Fruit fly (Drosophila melanogaster) whole organism, embryonic: ENCODE data around the gene CG15414.
A peak's percentile ranks its signal among the peaks of the same experiment; 100 is the strongest.

ENCODE experiments used
- Atf-2 ChIP-seq: fragments of 200-800 bp; sonication (Bioruptor generic); optimal IDR thresholded peaks from 2 replicates; lab custom pipeline; 2016; ENCODE audit warnings: missing biosample characterization, missing genetic modification characterization
- BEAF-32 ChIP-seq: fragments of 200-800 bp; sonication (Bioruptor generic); optimal IDR thresholded peaks from 3 replicates; lab custom pipeline; 2017; ENCODE audit warnings: missing biosample characterization, missing genetic modification characterization, mild to moderate bottlenecking, moderate library complexity, missing genetic modification reagents
- CG10267 ChIP-seq: fragments of 200-800 bp; sonication (Bioruptor generic); optimal IDR thresholded peaks from 2 replicates; lab custom pipeline; 2018; ENCODE audit warnings: missing biosample characterization, mild to moderate bottlenecking, missing genetic modification characterization, moderate library complexity
- CG12155 ChIP-seq: fragments of 200-800 bp; sonication (Bioruptor generic); optimal IDR thresholded peaks from 3 replicates; lab custom pipeline; 2016; ENCODE audit warnings: missing biosample characterization, missing genetic modification characterization
- CG12391 ChIP-seq: fragments of 200-800 bp; sonication (Bioruptor generic); optimal IDR thresholded peaks from 3 replicates; lab custom pipeline; 2018; ENCODE audit warnings: missing biosample characterization, mild to moderate bottlenecking, missing genetic modification characterization, moderate library complexity
- CG16779 ChIP-seq: fragments of 200-800 bp; sonication (Bioruptor generic); IDR thresholded peaks from 2 replicates; pipeline ENCODE4 v1.3.6; 2022; ENCODE audit warnings: missing biosample characterization, missing genetic modification characterization
- CG16813 ChIP-seq: fragments of 200-800 bp; sonication (Bioruptor generic); IDR thresholded peaks from 3 replicates; pipeline ENCODE4 v1.3.6; 2022; ENCODE audit warnings: missing biosample characterization, missing genetic modification characterization; ENCODE audit not compliant: partially characterized antibody
- CG17186 ChIP-seq: fragments of 200-800 bp; sonication (Bioruptor generic); optimal IDR thresholded peaks from 3 replicates; lab custom pipeline; 2017; ENCODE audit warnings: missing biosample characterization, missing genetic modification reagents, missing genetic modification characterization
- CG17359 ChIP-seq: fragments of 200-800 bp; sonication (Bioruptor generic); optimal IDR thresholded peaks from 3 replicates; lab custom pipeline; 2018; ENCODE audit warnings: missing biosample characterization, mild to moderate bottlenecking, missing genetic modification characterization, moderate library complexity
- CG17612 ChIP-seq: fragments of 200-800 bp; sonication (Bioruptor generic); IDR thresholded peaks from 2 replicates; pipeline ENCODE4 v1.3.6; 2022; ENCODE audit warnings: missing biosample characterization, missing genetic modification characterization
- CG2116 ChIP-seq: fragments of 200-800 bp; sonication (Bioruptor generic); optimal IDR thresholded peaks from 3 replicates; lab custom pipeline; 2018; ENCODE audit warnings: missing biosample characterization, mild to moderate bottlenecking, missing genetic modification characterization
- CG2712 ChIP-seq: fragments of 200-800 bp; optimal IDR thresholded peaks from 3 replicates; lab custom pipeline; 2019; ENCODE audit warnings: missing biosample characterization, mild to moderate bottlenecking, missing genetic modification characterization, moderate library complexity
- CG31365 ChIP-seq: fragments of 200-800 bp; sonication (Bioruptor generic); optimal IDR thresholded peaks from 2 replicates; lab custom pipeline; 2018; ENCODE audit warnings: missing biosample characterization, mild to moderate bottlenecking, missing genetic modification characterization
- CG3407 ChIP-seq: fragments of 200-800 bp; sonication (Bioruptor generic); optimal IDR thresholded peaks from 2 replicates; lab custom pipeline; 2018; ENCODE audit warnings: missing biosample characterization, mild to moderate bottlenecking, missing genetic modification characterization
- CG43689 ChIP-seq: fragments of 200-800 bp; sonication (Bioruptor generic); IDR thresholded peaks from 2 replicates; pipeline ENCODE4 v1.3.6; 2022; ENCODE audit warnings: missing biosample characterization, missing genetic modification characterization
- CG4730 ChIP-seq: fragments of 200-800 bp; sonication (Bioruptor generic); IDR thresholded peaks from 2 replicates; pipeline ENCODE4 v1.3.6; 2022; ENCODE audit warnings: missing biosample characterization, missing genetic modification characterization
- CG5180 ChIP-seq: fragments of 200-800 bp; sonication (Bioruptor generic); optimal IDR thresholded peaks from 3 replicates; lab custom pipeline; 2017; ENCODE audit warnings: missing biosample characterization, missing genetic modification characterization, mild to moderate bottlenecking, moderate library complexity, missing genetic modification reagents
- CG5953 ChIP-seq: fragments of 200-800 bp; sonication (Bioruptor generic); IDR thresholded peaks from 2 replicates; pipeline ENCODE4 v1.3.6; 2022; ENCODE audit warnings: missing biosample characterization, missing genetic modification characterization
- CG6813 ChIP-seq: fragments of 200-800 bp; sonication (Bioruptor generic); optimal IDR thresholded peaks from 2 replicates; lab custom pipeline; 2017; ENCODE audit warnings: missing biosample characterization, missing genetic modification characterization, mild to moderate bottlenecking, moderate library complexity, missing genetic modification reagents
- CG7963 ChIP-seq: fragments of 200-800 bp; sonication (Bioruptor generic); IDR thresholded peaks from 3 replicates; pipeline ENCODE4 v1.3.6; 2022; ENCODE audit warnings: missing biosample characterization, missing genetic modification characterization; ENCODE audit not compliant: partially characterized antibody
- CG8281 ChIP-seq: fragments of 200-800 bp; sonication (Bioruptor generic); optimal IDR thresholded peaks from 2 replicates; lab custom pipeline; 2018; ENCODE audit warnings: missing biosample characterization, mild to moderate bottlenecking, missing genetic modification characterization, moderate library complexity
- CG9727 ChIP-seq: fragments of 200-800 bp; sonication (Bioruptor generic); optimal IDR thresholded peaks from 3 replicates; lab custom pipeline; 2017; ENCODE audit warnings: missing biosample characterization, mild to moderate bottlenecking, missing genetic modification characterization
- Chrac-16 ChIP-seq: fragments of 200-800 bp; sonication (Bioruptor generic); optimal IDR thresholded peaks from 3 replicates; lab custom pipeline; 2016; ENCODE audit warnings: missing biosample characterization, missing genetic modification characterization
- Deaf1 ChIP-seq: fragments of 200-800 bp; optimal IDR thresholded peaks from 3 replicates; lab custom pipeline; 2019; ENCODE audit warnings: missing biosample characterization, mild to moderate bottlenecking, missing genetic modification characterization, moderate library complexity
- Dfd ChIP-seq, 2 experiments: fragments of >200 bp; optimal IDR thresholded peaks; 2 replicates each; lab custom pipeline; 2017; ENCODE audit warnings: missing biosample characterization in 2 of 2, missing genetic modification characterization in 2 of 2
- Ets65A ChIP-seq: fragments of 200-800 bp; sonication (Bioruptor generic); peaks from one replicate; lab custom pipeline; 2016; ENCODE audit warnings: missing biosample characterization, missing genetic modification characterization
- Ets97D ChIP-seq: fragments of 200-800 bp; sonication (Bioruptor generic); optimal IDR thresholded peaks from 3 replicates; lab custom pipeline; 2016; ENCODE audit warnings: missing biosample characterization, missing genetic modification characterization
- HmgZ ChIP-seq: fragments of 200-800 bp; sonication (Bioruptor generic); optimal IDR thresholded peaks from 2 replicates; lab custom pipeline; 2018; ENCODE audit warnings: missing biosample characterization, mild to moderate bottlenecking, missing genetic modification characterization
- Med ChIP-seq: fragments of 200-800 bp; sonication (Bioruptor generic); peaks from one replicate; lab custom pipeline; 2016; ENCODE audit warnings: missing biosample characterization, missing genetic modification characterization, mild to moderate bottlenecking, inconsistent platforms, moderate library complexity
- az2 ChIP-seq: fragments of 200-800 bp; sonication (Bioruptor generic); optimal IDR thresholded peaks from 3 replicates; lab custom pipeline; 2016; ENCODE audit warnings: missing biosample characterization, missing genetic modification characterization
- bsh ChIP-seq, 2 experiments: fragments of 200-800 bp; sonication (Bioruptor generic); optimal IDR thresholded peaks; 2 replicates each; lab custom pipeline; 2017 to 2018; ENCODE audit warnings: mild to moderate bottlenecking in 2 of 2, missing biosample characterization in 2 of 2, missing genetic modification characterization in 2 of 2, moderate library complexity in 1 of 2
- cad ChIP-seq: fragments of >200 bp; optimal IDR thresholded peaks from 2 replicates; lab custom pipeline; 2017; ENCODE audit warnings: missing biosample characterization, missing genetic modification characterization
- cato ChIP-seq: fragments of 200-800 bp; sonication (Bioruptor generic); optimal IDR thresholded peaks from 2 replicates; lab custom pipeline; 2016; ENCODE audit warnings: missing biosample characterization, missing genetic modification characterization, borderline replicate concordance
- emc ChIP-seq: fragments of 200-800 bp; sonication (Bioruptor generic); optimal IDR thresholded peaks from 2 replicates; lab custom pipeline; 2016; ENCODE audit warnings: missing biosample characterization, missing genetic modification characterization
- fd102C ChIP-seq: fragments of 200-800 bp; sonication (Bioruptor generic); optimal IDR thresholded peaks from 2 replicates; lab custom pipeline; 2018; ENCODE audit warnings: missing biosample characterization, mild to moderate bottlenecking, missing genetic modification characterization, moderate library complexity
- fd96Cb ChIP-seq: fragments of 200-800 bp; sonication (Bioruptor generic); optimal IDR thresholded peaks from 2 replicates; lab custom pipeline; 2018; ENCODE audit warnings: missing biosample characterization, mild to moderate bottlenecking, missing genetic modification characterization, moderate library complexity
- gcm2 ChIP-seq: fragments of 200-800 bp; sonication (Bioruptor generic); optimal IDR thresholded peaks from 2 replicates; lab custom pipeline; 2016; ENCODE audit warnings: missing biosample characterization, missing genetic modification characterization
- gsb ChIP-seq: fragments of 200-800 bp; sonication (Bioruptor generic); IDR thresholded peaks from 2 replicates; pipeline ENCODE4 v1.3.6; 2022; ENCODE audit warnings: missing biosample characterization, missing genetic modification characterization
- gsb-n ChIP-seq: fragments of 200-800 bp; sonication (Bioruptor generic); optimal IDR thresholded peaks from 3 replicates; lab custom pipeline; 2018; ENCODE audit warnings: missing biosample characterization, mild to moderate bottlenecking, missing genetic modification characterization
- hbn ChIP-seq: fragments of 200-800 bp; sonication (Bioruptor generic); IDR thresholded peaks from 2 replicates; pipeline ENCODE4 v1.3.6; 2022; ENCODE audit warnings: missing biosample characterization, missing genetic modification characterization; ENCODE audit not compliant: partially characterized antibody
- hkb ChIP-seq, 2 experiments: fragments of 200-800 bp in 1 of 2; fragments of >200 bp in 1 of 2; sonication (Bioruptor generic) in 1 of 2; IDR thresholded peaks in 1 of 2; optimal IDR thresholded peaks in 1 of 2; 2 replicates each; pipeline versions ENCODE4 v1.3.6 to Lab custom; 2017 to 2022; ENCODE audit warnings: missing biosample characterization in 1 of 2, missing genetic modification characterization in 1 of 2
- klu ChIP-seq: fragments of 200-800 bp; sonication (Bioruptor generic); IDR thresholded peaks from 2 replicates; pipeline ENCODE4 v1.3.6; 2022; ENCODE audit warnings: missing biosample characterization, missing genetic modification characterization
- lmd ChIP-seq: fragments of 200-800 bp; sonication (Bioruptor generic); IDR thresholded peaks from 2 replicates; pipeline ENCODE4 v1.3.6; 2022; ENCODE audit warnings: missing biosample characterization, missing genetic modification characterization
- pho ChIP-seq: fragments of 200-800 bp; sonication (Bioruptor generic); optimal IDR thresholded peaks from 2 replicates; lab custom pipeline; 2016; ENCODE audit warnings: missing biosample characterization, missing genetic modification characterization
- psq ChIP-seq: fragments of 200-800 bp; sonication (Bioruptor generic); optimal IDR thresholded peaks from 2 replicates; lab custom pipeline; 2017; ENCODE audit warnings: missing biosample characterization, missing genetic modification characterization
- so ChIP-seq: fragments of 200-800 bp; sonication (Bioruptor generic); IDR thresholded peaks from 3 replicates; pipeline ENCODE4 v1.3.6; 2022; ENCODE audit warnings: missing biosample characterization, missing genetic modification characterization
- stwl ChIP-seq: fragments of 200-800 bp; sonication (Bioruptor generic); optimal IDR thresholded peaks from 3 replicates; lab custom pipeline; 2018; ENCODE audit warnings: missing biosample characterization, mild to moderate bottlenecking, missing genetic modification characterization, moderate library complexity
- tgo ChIP-seq: fragments of 200-800 bp; sonication (Bioruptor generic); IDR thresholded peaks from 3 replicates; pipeline ENCODE4 v1.3.6; 2022; ENCODE audit warnings: missing biosample characterization, missing genetic modification characterization
- tin ChIP-seq: fragments of 200-800 bp; sonication (Bioruptor generic); optimal IDR thresholded peaks from 3 replicates; lab custom pipeline; 2016; ENCODE audit warnings: missing biosample characterization, missing genetic modification characterization
- zen ChIP-seq: fragments of 200-800 bp; sonication (Bioruptor generic); optimal IDR thresholded peaks from 3 replicates; lab custom pipeline; 2018; ENCODE audit warnings: missing biosample characterization, mild to moderate bottlenecking, missing genetic modification characterization, moderate library complexity

CG15414 gene

dm6 chr2L:3514569-3515191 lies 23.8 kb upstream of the CG15414 start, which contains the start of the genes LeuRS and CG17593 (continued):
- no peak for TF ChIP-seq emc
- no peak for TF ChIP-seq psq
- TF ChIP-seq CG5180 (GFP tag; lab: Kevin White, UChicago): no peak
- peak; percentile 72 for TF ChIP-seq stwl (tag; lab: Kevin White, UChicago)
- no peak for TF ChIP-seq CG9727 (GFP tag; lab: Kevin White, UChicago)
- TF ChIP-seq CG4730 (GFP tag; lab: Robert Waterston, UW): no peak
- no peak for TF ChIP-seq CG16813
- no peak for TF ChIP-seq Med (GFP tag; lab: Kevin White, UChicago)
- TF ChIP-seq bsh (GFP tag; optimal IDR thresholded peaks at IDR 0.05; lab: Kevin White, UChicago): no peak
- TF ChIP-seq CG17186 (GFP tag; lab: Kevin White, UChicago): peak; percentile 16
- no peak for TF ChIP-seq az2 (GFP tag; lab: Kevin White, UChicago)
- TF ChIP-seq CG43689 (GFP tag; lab: Robert Waterston, UW): no peak
- no peak for TF ChIP-seq fd102C (GFP tag; lab: Kevin White, UChicago)
- no peak for TF ChIP-seq tin (GFP tag; lab: Kevin White, UChicago)
- TF ChIP-seq CG31365: no peak
- no peak for TF ChIP-seq pho (GFP tag; lab: Kevin White, UChicago)
- no peak for TF ChIP-seq CG3407 (GFP tag; lab: Kevin White, UChicago)
- TF ChIP-seq klu (GFP tag; lab: Robert Waterston, UW): no peak
- no peak for TF ChIP-seq CG5953 (GFP tag; lab: Robert Waterston, UW)
- no peak for TF ChIP-seq HmgZ (tag; lab: Kevin White, UChicago)
- TF ChIP-seq zen: peak; percentile 29
- TF ChIP-seq CG16779: no peak
- no peak for TF ChIP-seq CG12155 (GFP tag; lab: Kevin White, UChicago)
- no peak for TF ChIP-seq so (GFP tag; lab: Robert Waterston, UW)
- TF ChIP-seq gcm2 (GFP tag; lab: Kevin White, UChicago): no peak
- 0 out of 3 replicates have a peak, but pooled peaks have one; percentile 20 for TF ChIP-seq CG7963 (GFP tag; lab: Robert Waterston, UW)
- TF ChIP-seq CG2116 (GFP tag; lab: Kevin White, UChicago): peak; percentile 24
- TF ChIP-seq CG17612: no peak
- TF ChIP-seq CG8281 (tag; lab: Kevin White, UChicago): no peak
- no peak for TF ChIP-seq CG2712 (tag; lab: Kevin White, UChicago)
- peak; percentile 60 for TF ChIP-seq CG10267 (tag; lab: Kevin White, UChicago)
- no peak for TF ChIP-seq Atf-2 (GFP tag; lab: Kevin White, UChicago)
- no peak for TF ChIP-seq CG6813 (GFP tag; lab: Kevin White, UChicago)
- TF ChIP-seq Ets97D (GFP tag; lab: Kevin White, UChicago): no peak
- TF ChIP-seq hbn (GFP tag; lab: Robert Waterston, UW): no peak; the same call in 1 of the 2 replicates
- no peak for TF ChIP-seq Deaf1 (tag; lab: Kevin White, UChicago)
- no peak for TF ChIP-seq tgo (GFP tag; lab: Robert Waterston, UW)
- no peak for TF ChIP-seq lmd (GFP tag; lab: Robert Waterston, UW)
- TF ChIP-seq Ets65A (GFP tag; lab: Kevin White, UChicago): peak; percentile 70
- TF ChIP-seq cato: no peak
- TF ChIP-seq hkb (optimal IDR thresholded peaks at IDR 0.05; lab: Kevin White, UChicago): no peak
- no peak for TF ChIP-seq hkb (GFP tag; IDR thresholded peaks at IDR 0.05; lab: Robert Waterston, UW)
- TF ChIP-seq Dfd (GFP tag; optimal IDR thresholded peaks at IDR 0.05; lab: Kevin White, UChicago): no peak
- TF ChIP-seq gsb (GFP tag; lab: Robert Waterston, UW): no peak
- TF ChIP-seq CG17359: no peak
- peak; percentile 24 for TF ChIP-seq BEAF-32
- TF ChIP-seq CG12391: peak; percentile 50
- TF ChIP-seq fd96Cb: no peak
- no peak for TF ChIP-seq cad (GFP tag; lab: Kevin White, UChicago)
- no peak for TF ChIP-seq gsb-n (tag; lab: Kevin White, UChicago)
- no peak for TF ChIP-seq Chrac-16 (GFP tag; lab: Kevin White, UChicago)
